Fruit fly (Drosophila melanogaster): ENCODE measurements around the gene csw.

csw gene

DNA sequence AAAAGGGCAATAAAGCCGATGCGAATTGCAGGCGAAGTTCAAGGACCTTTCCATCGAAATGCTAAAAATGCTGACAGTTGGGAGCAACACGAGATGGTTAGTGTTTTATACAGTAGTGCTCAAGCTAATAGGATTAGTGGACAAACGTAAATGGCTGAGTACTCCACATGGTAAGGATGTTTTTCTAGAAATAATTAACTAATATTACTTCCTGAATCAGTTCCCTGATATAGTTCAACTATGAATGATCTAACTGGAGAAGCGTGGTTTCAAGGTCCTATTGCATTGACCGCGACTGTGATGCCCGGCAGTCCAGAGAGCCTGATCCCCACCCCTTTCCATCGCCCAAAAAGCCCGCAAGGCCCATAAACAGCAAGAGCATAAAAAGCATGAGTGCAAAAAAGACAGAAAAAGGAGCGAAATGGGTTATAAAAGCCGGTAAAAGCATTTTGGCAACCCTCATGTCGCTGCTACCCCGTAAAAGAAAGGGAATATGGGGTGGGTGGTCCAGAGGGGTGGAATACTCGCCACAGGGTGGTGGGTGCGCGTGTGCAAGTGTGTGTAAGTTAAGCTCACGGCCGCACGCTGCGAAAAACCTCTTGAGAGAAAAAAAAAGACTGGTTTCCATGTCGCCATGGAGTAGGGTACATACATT is 40.3 kb downstream of the csw start (continued):
- TF ChIP-seq CG34422 (GFP tag; IDR thresholded peaks at IDR 0.05) (no peak), CG11695 (GFP tag; IDR thresholded peaks at IDR 0.05) (peak; percentile 74), sc (optimal IDR thresholded peaks at IDR 0.05) (no peak), sc (GFP tag; optimal IDR thresholded peaks at IDR 0.05) (peak; percentile 60), CG14050 (GFP tag; IDR thresholded peaks at IDR 0.05) (peak; percentile 43; the same call in 1 of the 3 replicates), Dek (tag; optimal IDR thresholded peaks at IDR 0.05) (peak; percentile 42), Atf-2 (GFP tag; optimal IDR thresholded peaks at IDR 0.05) (peak; percentile 54), chn (GFP tag; optimal IDR thresholded peaks at IDR 0.05) (peak; percentile 72), gro (GFP tag; optimal IDR thresholded peaks at IDR 0.05) (peak; percentile 26), HLHmδ (GFP tag; optimal IDR thresholded peaks at IDR 0.05) (no peak), CG32772 (GFP tag; IDR thresholded peaks at IDR 0.05) (no peak), CG8944 (GFP tag; optimal IDR thresholded peaks at IDR 0.05) (peak; percentile 55), jigr1 (GFP tag; IDR thresholded peaks at IDR 0.05) (no peak), Side (GFP tag; optimal IDR thresholded peaks at IDR 0.05) (peak; percentile 42), B-H2 (GFP tag; optimal IDR thresholded peaks at IDR 0.05) (no peak), CG4328 (GFP tag; optimal IDR thresholded peaks at IDR 0.05) (peak; percentile 6), fd3F (GFP tag; optimal IDR thresholded peaks at IDR 0.05) (peak; percentile 25), stc (GFP tag; IDR thresholded peaks at IDR 0.05) (peak; percentile 74), bbx (GFP tag; IDR thresholded peaks at IDR 0.05; ENCODE audit: partially characterized antibody) (no peak), seq (GFP tag; IDR thresholded peaks at IDR 0.05) (peak; percentile 32; the same call in 1 of the 2 replicates), jumu (GFP tag; optimal IDR thresholded peaks at IDR 0.05) (peak; percentile 63), CG13624 (GFP tag; optimal IDR thresholded peaks at IDR 0.05) (peak; percentile 28), CG12659 (GFP tag; optimal IDR thresholded peaks at IDR 0.05) (peak; percentile 56), HLH54F (GFP tag; optimal IDR thresholded peaks at IDR 0.05) (peak; percentile 27), Fer2 (tag; optimal IDR thresholded peaks at IDR 0.05) (no peak), CG12769 (tag; optimal IDR thresholded peaks at IDR 0.05) (peak; percentile 75), BEAF-32 (GFP tag; optimal IDR thresholded peaks at IDR 0.05) (no peak), lbe (GFP tag; optimal IDR thresholded peaks at IDR 0.05) (peak; percentile 89), CG4424 (GFP tag; optimal IDR thresholded peaks at IDR 0.05) (peak; percentile 65)

DNA sequence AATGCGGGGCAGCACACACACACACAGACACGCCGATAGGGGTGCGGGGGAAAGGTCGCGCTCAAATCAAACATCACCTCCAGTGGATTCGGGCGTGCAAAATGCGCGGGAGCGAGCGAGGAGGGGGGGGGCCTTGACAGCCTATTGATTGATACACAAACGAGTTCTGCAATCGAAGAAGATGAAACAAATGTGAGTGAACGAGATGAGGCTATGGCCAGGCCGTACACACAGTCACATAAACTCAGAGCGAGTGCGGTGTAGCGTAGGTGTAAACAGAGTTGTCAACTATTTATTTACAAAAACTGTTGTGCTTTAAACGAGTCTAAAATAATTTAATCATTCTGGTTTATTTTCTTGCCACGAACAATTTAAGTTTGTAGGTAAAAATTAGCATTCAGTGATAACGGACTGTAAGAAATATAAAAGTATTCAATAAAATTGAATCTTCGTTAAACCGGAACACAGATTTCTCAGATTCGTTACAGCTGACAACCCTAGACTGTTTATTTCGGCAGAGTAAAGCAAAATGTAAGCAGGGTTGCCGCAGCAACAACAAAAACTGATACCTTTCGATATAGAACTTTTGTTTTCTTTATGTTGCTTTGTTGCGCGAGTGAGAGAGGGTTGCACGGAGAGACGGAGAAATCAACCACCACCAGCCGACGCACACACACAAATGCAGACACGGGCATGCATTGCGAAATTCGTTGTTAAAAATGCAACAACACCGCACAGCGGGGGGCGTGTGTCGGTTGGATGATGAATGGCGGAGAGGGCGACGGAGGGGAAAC is 41.1 kb downstream of the csw start:
- peak; percentile 77 for TF ChIP-seq ac (GFP tag; optimal IDR thresholded peaks at IDR 0.05)
- peak; percentile 67 for TF ChIP-seq sd (tag; optimal IDR thresholded peaks at IDR 0.05)
- TF ChIP-seq CG2116 (GFP tag; optimal IDR thresholded peaks at IDR 0.05) = peak; percentile 59
- TF ChIP-seq CG15011 (GFP tag; optimal IDR thresholded peaks at IDR 0.05) = peak; percentile 86
- peak; percentile 43; the same call in 1 of the 2 replicates for TF ChIP-seq bowl (GFP tag; IDR thresholded peaks at IDR 0.05)
- peak; percentile 90 for TF ChIP-seq vvl (GFP tag; IDR thresholded peaks at IDR 0.05)
- no peak for TF ChIP-seq Hr39 (optimal IDR thresholded peaks at IDR 0.05)
- TF ChIP-seq yki (optimal IDR thresholded peaks at IDR 0.05) = no peak
- peak; percentile 90 for TF ChIP-seq Ptx1 (GFP tag; IDR thresholded peaks at IDR 0.05)
- peak; percentile 80 for TF ChIP-seq CG10274 (GFP tag; optimal IDR thresholded peaks at IDR 0.05)
- TF ChIP-seq CG10209 (GFP tag; optimal IDR thresholded peaks at IDR 0.05) = peak; percentile 90
- TF ChIP-seq Awh (GFP tag; IDR thresholded peaks at IDR 0.05) = peak; percentile 71; the same call in 1 of the 2 replicates
- peak; percentile 87 for TF ChIP-seq tgo (GFP tag; IDR thresholded peaks at IDR 0.05)
- TF ChIP-seq ab (GFP tag; optimal IDR thresholded peaks at IDR 0.05) = peak; percentile 14
- TF ChIP-seq nerfin-1 (tag; optimal IDR thresholded peaks at IDR 0.05) = peak; percentile 86
- TF ChIP-seq Sox102F (GFP tag; optimal IDR thresholded peaks at IDR 0.05) = peak; percentile 90
- TF ChIP-seq p53 (GFP tag; optimal IDR thresholded peaks at IDR 0.05) = peak; percentile 51
- TF ChIP-seq pita (GFP tag; optimal IDR thresholded peaks at IDR 0.05) = no peak
- peak; percentile 83 for TF ChIP-seq slou (GFP tag; optimal IDR thresholded peaks at IDR 0.05)
- peak; percentile 16 for TF ChIP-seq CG7271 (tag; optimal IDR thresholded peaks at IDR 0.05)
- TF ChIP-seq ash1 (GFP tag; optimal IDR thresholded peaks at IDR 0.05) = peak; percentile 40
- peak; percentile 17 for TF ChIP-seq MESR4 (GFP tag; optimal IDR thresholded peaks at IDR 0.05)

Data from whole organism, embryonic.